Worm (Caenorhabditis elegans): Measurements from ENCODE around the gene fbxb-51.

DNA sequence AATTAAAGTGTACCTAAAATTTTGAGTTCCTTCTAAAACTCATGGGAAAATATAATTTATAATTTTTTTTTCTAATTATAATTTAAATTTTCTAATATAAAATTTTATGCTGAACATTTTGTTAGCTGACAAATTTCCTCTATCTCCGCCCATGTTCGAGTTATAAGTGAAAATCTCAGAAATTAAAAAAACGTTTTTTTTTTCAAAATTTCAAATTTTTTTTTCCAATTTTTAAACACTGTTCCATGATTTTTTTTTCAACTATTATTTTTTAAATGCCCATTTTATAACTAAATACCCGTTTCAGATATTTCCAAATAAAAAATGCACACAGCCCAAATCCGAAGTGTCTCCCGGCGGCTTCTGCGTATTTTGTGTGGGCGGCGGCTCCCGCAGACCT lies 31.6 kb upstream of the fbxb-51 start, which contains the start of gene Y51H7BR.8:
- TF ChIP-seq nhr-76 (tag; optimal IDR thresholded peaks at IDR 0.05), result no peak
- no peak for TF ChIP-seq blmp-1 (tag; optimal IDR thresholded peaks at IDR 0.05)
- TF ChIP-seq lin-32 (GFP tag; optimal IDR thresholded peaks at IDR 0.05), result no peak
- no peak for TF ChIP-seq nhr-28 (tag; optimal IDR thresholded peaks at IDR 0.05)
- no peak for TF ChIP-seq ceh-39 (tag; optimal IDR thresholded peaks at IDR 0.05)
- TF ChIP-seq hlh-1 (tag; optimal IDR thresholded peaks at IDR 0.05), result no peak
- TF ChIP-seq nhr-12 (tag; optimal IDR thresholded peaks at IDR 0.05), result no peak
- no peak for TF ChIP-seq bed-3 (GFP tag; optimal IDR thresholded peaks at IDR 0.05)
- TF ChIP-seq ztf-11 (tag; optimal IDR thresholded peaks at IDR 0.05), result no peak
- TF ChIP-seq snpc-4 (tag; optimal IDR thresholded peaks at IDR 0.05), result no peak
- no peak for TF ChIP-seq ham-2 (GFP tag; optimal IDR thresholded peaks at IDR 0.05)
- no peak for TF ChIP-seq unc-62 (GFP tag; optimal IDR thresholded peaks at IDR 0.05)
- no peak for TF ChIP-seq mls-2 (tag; optimal IDR thresholded peaks at IDR 0.05)
